Fruit fly (Drosophila melanogaster) whole organism, embryonic: Measurements from ENCODE around the gene Pcyt1.

Source experiments
- Adf1 ChIP-seq: fragments of 200-800 bp; sonication (Bioruptor generic); IDR thresholded peaks from 2 replicates; pipeline ENCODE4 v1.3.6; 2022; ENCODE audit warnings: missing biosample characterization, missing genetic modification characterization
- Antp ChIP-seq: fragments of 200-800 bp; sonication (Bioruptor generic); optimal IDR thresholded peaks from 3 replicates; lab custom pipeline; 2016; ENCODE audit warnings: missing biosample characterization, missing genetic modification characterization
- B-H1 ChIP-seq: fragments of 200-800 bp; sonication (Bioruptor generic); IDR thresholded peaks from 3 replicates; pipeline ENCODE4 v1.3.6; 2022; ENCODE audit warnings: missing biosample characterization, missing genetic modification characterization
- CG10462 ChIP-seq: fragments of 200-800 bp; sonication (Bioruptor generic); optimal IDR thresholded peaks from 2 replicates; lab custom pipeline; 2016; ENCODE audit warnings: missing biosample characterization, missing genetic modification characterization
- CG10959 ChIP-seq: fragments of 200-800 bp; sonication (Bioruptor generic); IDR thresholded peaks from 2 replicates; pipeline ENCODE4 v1.3.6; 2022; ENCODE audit warnings: missing biosample characterization, missing genetic modification characterization
- CG11085 ChIP-seq: fragments of 200-800 bp; sonication (Bioruptor generic); IDR thresholded peaks from 2 replicates; pipeline ENCODE4 v1.3.6; 2022; ENCODE audit warnings: missing biosample characterization, missing genetic modification characterization
- CG11504 ChIP-seq: fragments of 200-800 bp; sonication (Bioruptor generic); optimal IDR thresholded peaks from 3 replicates; lab custom pipeline; 2019; ENCODE audit warnings: missing biosample characterization, mild to moderate bottlenecking, missing genetic modification characterization, moderate library complexity
- CG12155 ChIP-seq: fragments of 200-800 bp; sonication (Bioruptor generic); optimal IDR thresholded peaks from 3 replicates; lab custom pipeline; 2016; ENCODE audit warnings: missing biosample characterization, missing genetic modification characterization
- CG12299 ChIP-seq: fragments of 200-800 bp; sonication (Bioruptor generic); optimal IDR thresholded peaks from 2 replicates; lab custom pipeline; 2018; ENCODE audit warnings: missing biosample characterization, mild to moderate bottlenecking, missing genetic modification characterization
- CG13123 ChIP-seq: fragments of 200-800 bp; sonication (Bioruptor generic); optimal IDR thresholded peaks from 2 replicates; lab custom pipeline; 2016; ENCODE audit warnings: missing biosample characterization, missing genetic modification characterization
- CG14667 ChIP-seq: fragments of 200-800 bp; sonication (Bioruptor generic); IDR thresholded peaks from 2 replicates; pipeline ENCODE4 v1.3.6; 2022; ENCODE audit warnings: missing biosample characterization, missing genetic modification characterization
- CG15601 ChIP-seq: fragments of 200-800 bp; sonication (Bioruptor generic); optimal IDR thresholded peaks from 3 replicates; lab custom pipeline; 2019; ENCODE audit warnings: missing biosample characterization, mild to moderate bottlenecking, missing genetic modification characterization, moderate library complexity
- CG1603 ChIP-seq: fragments of 200-800 bp; sonication (Bioruptor generic); optimal IDR thresholded peaks from 2 replicates; lab custom pipeline; 2019; ENCODE audit warnings: missing biosample characterization, mild to moderate bottlenecking, missing genetic modification characterization, moderate library complexity
- CG17359 ChIP-seq: fragments of 200-800 bp; sonication (Bioruptor generic); optimal IDR thresholded peaks from 3 replicates; lab custom pipeline; 2018; ENCODE audit warnings: missing biosample characterization, mild to moderate bottlenecking, missing genetic modification characterization, moderate library complexity
- CG2116 ChIP-seq: fragments of 200-800 bp; sonication (Bioruptor generic); optimal IDR thresholded peaks from 3 replicates; lab custom pipeline; 2018; ENCODE audit warnings: missing biosample characterization, mild to moderate bottlenecking, missing genetic modification characterization
- CG30020 ChIP-seq: fragments of 200-800 bp; optimal IDR thresholded peaks from 2 replicates; lab custom pipeline; 2019; ENCODE audit warnings: missing biosample characterization, mild to moderate bottlenecking, missing genetic modification characterization, moderate library complexity
- CG32772 ChIP-seq: fragments of 200-800 bp; sonication (Bioruptor generic); IDR thresholded peaks from 2 replicates; pipeline ENCODE4 v1.3.6; 2022; ENCODE audit warnings: missing biosample characterization, missing genetic modification characterization
- CG34224 ChIP-seq: fragments of 200-800 bp; sonication (Bioruptor generic); IDR thresholded peaks from 3 replicates; pipeline ENCODE4 v1.3.6; 2022; ENCODE audit warnings: missing biosample characterization, missing genetic modification characterization; ENCODE audit not compliant: partially characterized antibody
- CG34376 ChIP-seq: fragments of 200-800 bp; sonication (Bioruptor generic); optimal IDR thresholded peaks from 2 replicates; lab custom pipeline; 2018; ENCODE audit warnings: missing biosample characterization, mild to moderate bottlenecking, missing genetic modification characterization
- CG4617 ChIP-seq: fragments of 200-800 bp; sonication (Bioruptor generic); optimal IDR thresholded peaks from 3 replicates; lab custom pipeline; 2016; ENCODE audit warnings: missing biosample characterization, missing genetic modification characterization, borderline replicate concordance
- CG8281 ChIP-seq: fragments of 200-800 bp; sonication (Bioruptor generic); optimal IDR thresholded peaks from 2 replicates; lab custom pipeline; 2018; ENCODE audit warnings: missing biosample characterization, mild to moderate bottlenecking, missing genetic modification characterization, moderate library complexity
- CG9797 ChIP-seq: fragments of 200-800 bp; sonication (Bioruptor generic); optimal IDR thresholded peaks from 3 replicates; lab custom pipeline; 2018; ENCODE audit warnings: missing biosample characterization, mild to moderate bottlenecking, missing genetic modification characterization
- Chrac-16 ChIP-seq: fragments of 200-800 bp; sonication (Bioruptor generic); optimal IDR thresholded peaks from 3 replicates; lab custom pipeline; 2016; ENCODE audit warnings: missing biosample characterization, missing genetic modification characterization
- D19B ChIP-seq: fragments of 200-800 bp; sonication (Bioruptor generic); optimal IDR thresholded peaks from 2 replicates; lab custom pipeline; 2017; ENCODE audit warnings: missing biosample characterization, mild to moderate bottlenecking, missing genetic modification characterization
- Doc3 ChIP-seq: fragments of 200-800 bp; sonication (Bioruptor generic); IDR thresholded peaks from 3 replicates; pipeline ENCODE4 v1.3.6; 2022; ENCODE audit warnings: missing biosample characterization, missing genetic modification characterization; ENCODE audit not compliant: partially characterized antibody
- HHEX ChIP-seq: fragments of 200-800 bp; sonication (Bioruptor generic); optimal IDR thresholded peaks from 3 replicates; lab custom pipeline; 2017; ENCODE audit warnings: missing biosample characterization, mild to moderate bottlenecking, missing genetic modification characterization, missing genetic modification reagents
- Hey ChIP-seq: fragments of 200-800 bp; sonication (Bioruptor generic); optimal IDR thresholded peaks from 3 replicates; lab custom pipeline; 2018; ENCODE audit warnings: missing biosample characterization, mild to moderate bottlenecking, missing genetic modification characterization
- Mes4 ChIP-seq: fragments of 200-800 bp; sonication (Bioruptor generic); optimal IDR thresholded peaks from 2 replicates; lab custom pipeline; 2016; ENCODE audit warnings: missing biosample characterization, missing genetic modification characterization
- Sry-δ ChIP-seq: fragments of 200-800 bp; sonication (Bioruptor generic); optimal IDR thresholded peaks from 2 replicates; lab custom pipeline; 2016; ENCODE audit warnings: missing biosample characterization, missing genetic modification characterization
- Taf1 ChIP-seq: fragments of 200-800 bp; sonication (Bioruptor generic); IDR thresholded peaks from 2 replicates; pipeline ENCODE4 v1.3.6; 2022; ENCODE audit warnings: missing biosample characterization, missing genetic modification characterization
- abd-A ChIP-seq: fragments of 200-800 bp; sonication (Bioruptor generic); optimal IDR thresholded peaks from 3 replicates; lab custom pipeline; 2019; ENCODE audit warnings: missing biosample characterization, mild to moderate bottlenecking, missing genetic modification characterization, moderate library complexity
- bbx ChIP-seq: fragments of 200-800 bp; sonication (Bioruptor generic); IDR thresholded peaks from 2 replicates; pipeline ENCODE4 v1.3.6; 2022; ENCODE audit warnings: missing biosample characterization, missing genetic modification characterization; ENCODE audit not compliant: partially characterized antibody
- bowl ChIP-seq: fragments of 200-800 bp; sonication (Bioruptor generic); IDR thresholded peaks from 2 replicates; pipeline ENCODE4 v1.3.6; 2022; ENCODE audit warnings: missing biosample characterization, missing genetic modification characterization
- croc ChIP-seq: fragments of 200-800 bp; sonication (Bioruptor generic); conservative IDR thresholded peaks from 3 replicates; pipeline ENCODE4 v1.3.6; 2022; ENCODE audit warnings: missing biosample characterization, missing genetic modification characterization
- danr ChIP-seq: fragments of 200-800 bp; sonication (Bioruptor generic); IDR thresholded peaks from 2 replicates; pipeline ENCODE4 v1.3.6; 2022; ENCODE audit warnings: missing biosample characterization, missing genetic modification characterization
- dati ChIP-seq: fragments of 200-800 bp; sonication (Bioruptor generic); IDR thresholded peaks from 2 replicates; pipeline ENCODE4 v1.3.6; 2022; ENCODE audit warnings: missing biosample characterization, missing genetic modification characterization
- eve ChIP-seq, 2 experiments: fragments of >200 bp; optimal IDR thresholded peaks; 2 replicates each; lab custom pipeline; 2017; ENCODE audit warnings: missing biosample characterization in 2 of 2, missing genetic modification characterization in 2 of 2
- fd96Cb ChIP-seq: fragments of 200-800 bp; sonication (Bioruptor generic); optimal IDR thresholded peaks from 2 replicates; lab custom pipeline; 2018; ENCODE audit warnings: missing biosample characterization, mild to moderate bottlenecking, missing genetic modification characterization, moderate library complexity
- grau ChIP-seq: fragments of 200-800 bp; optimal IDR thresholded peaks from 3 replicates; lab custom pipeline; 2019; ENCODE audit warnings: missing biosample characterization, mild to moderate bottlenecking, missing genetic modification characterization, moderate library complexity
- h ChIP-seq: fragments of >200 bp; optimal IDR thresholded peaks from 2 replicates; lab custom pipeline; 2017
- nom ChIP-seq: fragments of 200-800 bp; sonication (Bioruptor generic); optimal IDR thresholded peaks from 2 replicates; lab custom pipeline; 2017; ENCODE audit warnings: missing biosample characterization, missing genetic modification characterization, mild to moderate bottlenecking, moderate library complexity, missing genetic modification reagents
- oc ChIP-seq: fragments of 200-800 bp; sonication (Bioruptor generic); optimal IDR thresholded peaks from 2 replicates; lab custom pipeline; 2018; ENCODE audit warnings: missing biosample characterization, mild to moderate bottlenecking, missing genetic modification characterization, moderate library complexity
- pfk ChIP-seq: fragments of 200-800 bp; sonication (Bioruptor generic); optimal IDR thresholded peaks from 2 replicates; lab custom pipeline; 2018; ENCODE audit warnings: missing biosample characterization, mild to moderate bottlenecking, missing genetic modification characterization, moderate library complexity
- pzg ChIP-seq: fragments of 200-800 bp; sonication (Bioruptor generic); optimal IDR thresholded peaks from 3 replicates; lab custom pipeline; 2018; ENCODE audit warnings: missing biosample characterization, mild to moderate bottlenecking, missing genetic modification characterization, moderate library complexity
- sens ChIP-seq: fragments of 200-800 bp; sonication (Bioruptor generic); peaks from one replicate; lab custom pipeline; 2016; ENCODE audit warnings: missing biosample characterization, missing genetic modification characterization
- sim ChIP-seq: fragments of 200-800 bp; sonication (Bioruptor generic); IDR thresholded peaks from 2 replicates; pipeline ENCODE4 v1.3.6; 2022; ENCODE audit warnings: missing biosample characterization, missing genetic modification characterization
- sisA ChIP-seq: fragments of 200-800 bp; sonication (Bioruptor generic); IDR thresholded peaks from 2 replicates; pipeline ENCODE4 v1.3.6; 2022; ENCODE audit warnings: missing biosample characterization, missing genetic modification characterization
- ssp ChIP-seq: fragments of 200-800 bp; sonication (Bioruptor generic); IDR thresholded peaks from 2 replicates; pipeline ENCODE4 v1.3.6; 2022; ENCODE audit warnings: missing biosample characterization, missing genetic modification characterization
- trem ChIP-seq: fragments of 200-800 bp; optimal IDR thresholded peaks from 3 replicates; lab custom pipeline; 2019; ENCODE audit warnings: missing biosample characterization, mild to moderate bottlenecking, missing genetic modification characterization, moderate library complexity
- unpg ChIP-seq: fragments of 200-800 bp; sonication (Bioruptor generic); optimal IDR thresholded peaks from 3 replicates; lab custom pipeline; 2018; ENCODE audit warnings: missing biosample characterization, mild to moderate bottlenecking, missing genetic modification characterization, moderate library complexity

Gene Pcyt1

dm6 chr3L:1548345-1548970 lies 2.6 kb downstream of the Pcyt1 start (continued):
- TF ChIP-seq CG34224 (GFP tag; lab: Robert Waterston, UW): no peak
- peak; percentile 22 for TF ChIP-seq CG2116 (GFP tag; lab: Kevin White, UChicago)
- TF ChIP-seq ssp (GFP tag; lab: Robert Waterston, UW): 0 out of 2 replicates have a peak, but pooled peaks have one; percentile 12
- TF ChIP-seq bbx (GFP tag; lab: Robert Waterston, UW): no peak
- TF ChIP-seq fd96Cb (tag; lab: Kevin White, UChicago): peak; percentile 30
- TF ChIP-seq grau (tag; lab: Kevin White, UChicago): peak; percentile 95
- no peak for TF ChIP-seq Adf1 (GFP tag; lab: Robert Waterston, UW)
- TF ChIP-seq eve (GFP tag; optimal IDR thresholded peaks at IDR 0.05; lab: Kevin White, UChicago): no peak
- no peak for TF ChIP-seq B-H1 (GFP tag; lab: Robert Waterston, UW)
- 0 out of 2 replicates have a peak, but pooled peaks have one; percentile 9 for TF ChIP-seq CG11085
- TF ChIP-seq HHEX (GFP tag; lab: Kevin White, UChicago): peak; percentile 59
- TF ChIP-seq CG30020 (tag; lab: Kevin White, UChicago): no peak
- TF ChIP-seq sisA (GFP tag; lab: Robert Waterston, UW): no peak
- TF ChIP-seq sens (GFP tag; lab: Kevin White, UChicago): peak; percentile 77
- TF ChIP-seq Antp (GFP tag; lab: Kevin White, UChicago): peak; percentile 16
- no peak for TF ChIP-seq nom (GFP tag; lab: Kevin White, UChicago)
- TF ChIP-seq oc: no peak
- peak; percentile 53 for TF ChIP-seq Chrac-16 (GFP tag; lab: Kevin White, UChicago)
- TF ChIP-seq CG10462 (GFP tag; lab: Kevin White, UChicago): no peak
- no peak for TF ChIP-seq Sry-δ
- TF ChIP-seq bowl (GFP tag; lab: Robert Waterston, UW): no peak
- no peak for TF ChIP-seq h (lab: Kevin White, UChicago)
- no peak for TF ChIP-seq CG1603 (tag; lab: Kevin White, UChicago)
- TF ChIP-seq CG34376: peak; percentile 73
- TF ChIP-seq sim (GFP tag; lab: Robert Waterston, UW): no peak
- peak; percentile 65 for TF ChIP-seq CG12155 (GFP tag; lab: Kevin White, UChicago)
- peak; percentile 50 for TF ChIP-seq unpg (GFP tag; lab: Kevin White, UChicago)
- TF ChIP-seq Hey (tag; lab: Kevin White, UChicago): peak; percentile 24
- TF ChIP-seq trem: no peak
- no peak for TF ChIP-seq Mes4 (GFP tag; lab: Kevin White, UChicago)
- TF ChIP-seq CG32772: 0 out of 2 replicates have a peak, but pooled peaks have one; percentile 11
- TF ChIP-seq abd-A: no peak
- no peak for TF ChIP-seq CG13123
- no peak for TF ChIP-seq croc (GFP tag; lab: Robert Waterston, UW)
- TF ChIP-seq CG4617: no peak
- TF ChIP-seq CG8281: peak; percentile 19
- peak; percentile 60 for TF ChIP-seq CG17359 (tag; lab: Kevin White, UChicago)
- TF ChIP-seq danr (GFP tag; lab: Robert Waterston, UW): 0 out of 2 replicates have a peak, but pooled peaks have one; percentile 11
- peak; percentile 17; the same call in 1 of the 2 replicates for TF ChIP-seq Taf1 (GFP tag; lab: Robert Waterston, UW)
- no peak for TF ChIP-seq CG14667 (GFP tag; lab: Robert Waterston, UW)
- no peak for TF ChIP-seq pfk (GFP tag; lab: Kevin White, UChicago)
- TF ChIP-seq CG9797 (GFP tag; lab: Kevin White, UChicago): no peak
- peak; percentile 55 for TF ChIP-seq D19B (GFP tag; lab: Kevin White, UChicago)
- no peak for TF ChIP-seq dati (GFP tag; lab: Robert Waterston, UW)
- peak; percentile 76 for TF ChIP-seq CG11504 (tag; lab: Kevin White, UChicago)
- no peak for TF ChIP-seq Doc3 (GFP tag; lab: Robert Waterston, UW)
- peak; percentile 12 for TF ChIP-seq CG12299 (tag; lab: Kevin White, UChicago)
- TF ChIP-seq CG15601 (tag; lab: Kevin White, UChicago): no peak
- no peak for TF ChIP-seq CG10959
- no peak for TF ChIP-seq pzg (GFP tag; lab: Kevin White, UChicago)
